Worm (Caenorhabditis elegans): ENCODE results near the gene D1044.4.

DNA sequence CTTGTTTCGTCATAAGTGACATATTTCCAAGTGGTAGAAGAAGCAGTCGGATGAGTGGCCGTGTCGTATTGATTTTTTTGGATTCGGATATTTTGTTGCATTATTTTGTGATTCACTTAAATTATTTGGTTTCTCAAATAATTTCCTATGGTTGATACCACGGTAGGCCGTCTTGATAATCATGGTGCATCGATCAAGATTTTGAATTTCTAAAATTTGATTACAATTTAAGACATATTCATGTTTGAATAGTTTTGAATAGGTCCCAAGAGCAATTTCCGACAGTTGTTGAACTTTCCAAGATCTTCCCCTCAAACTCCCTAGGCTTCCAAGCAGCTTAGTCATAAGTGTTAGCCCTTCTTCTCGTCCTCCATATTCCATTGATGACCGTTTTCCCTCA, at the start of gene D1044.4:
- no peak for TF ChIP-seq ztf-4 (tag; optimal IDR thresholded peaks at IDR 0.05)
- no peak for TF ChIP-seq unc-62 (GFP tag; optimal IDR thresholded peaks at IDR 0.05)
- TF ChIP-seq nhr-28 (tag; optimal IDR thresholded peaks at IDR 0.05) = no peak
- no peak for TF ChIP-seq nhr-237 (tag; optimal IDR thresholded peaks at IDR 0.05)
